Fruit fly (Drosophila melanogaster) whole organism, adult: ENCODE data around the gene Pif2.

Source experiments
- CG11617 ChIP-seq: fragments of 200-800 bp; sonication (Bioruptor generic); optimal IDR thresholded peaks from 2 replicates; lab custom pipeline; 2017; ENCODE audit warnings: mild to moderate bottlenecking, missing biosample characterization, missing genetic modification reagents, missing genetic modification characterization
- CG14711 ChIP-seq: fragments of 200-800 bp; sonication (Bioruptor generic); optimal IDR thresholded peaks from 2 replicates; lab custom pipeline; 2018; ENCODE audit warnings: missing biosample characterization, mild to moderate bottlenecking, missing genetic modification characterization, moderate library complexity
- CG1620 ChIP-seq: fragments of 200-800 bp; sonication (Bioruptor generic); optimal IDR thresholded peaks from 2 replicates; lab custom pipeline; 2016; ENCODE audit warnings: missing biosample characterization, missing genetic modification characterization
- CG5204 ChIP-seq: fragments of 200-800 bp; sonication (Bioruptor generic); optimal IDR thresholded peaks from 2 replicates; lab custom pipeline; 2016; ENCODE audit warnings: missing biosample characterization, missing genetic modification characterization
- CG7045 ChIP-seq: fragments of 200-800 bp; sonication (Bioruptor generic); optimal IDR thresholded peaks from 2 replicates; lab custom pipeline; 2017; ENCODE audit warnings: missing biosample characterization, mild to moderate bottlenecking, missing genetic modification characterization
- Clk ChIP-seq: fragments of 200-800 bp; sonication (Bioruptor generic); optimal IDR thresholded peaks from 2 replicates; lab custom pipeline; 2017; ENCODE audit warnings: missing biosample characterization, missing genetic modification characterization
- Crg-1 ChIP-seq: fragments of 200-800 bp; sonication (Bioruptor generic); optimal IDR thresholded peaks from 2 replicates; lab custom pipeline; 2016; ENCODE audit warnings: missing biosample characterization, missing genetic modification characterization
- Hr96 ChIP-seq: fragments of 200-800 bp; sonication (Bioruptor generic); optimal IDR thresholded peaks from 2 replicates; lab custom pipeline; 2016; ENCODE audit warnings: missing biosample characterization, missing genetic modification characterization
- Mnt ChIP-seq: fragments of 200-800 bp; sonication (Bioruptor generic); optimal IDR thresholded peaks from 2 replicates; lab custom pipeline; 2016; ENCODE audit warnings: missing biosample characterization, mild to moderate bottlenecking, missing genetic modification characterization
- bab1 ChIP-seq: fragments of 200-800 bp; sonication (Bioruptor generic); optimal IDR thresholded peaks from 3 replicates; lab custom pipeline; 2019; ENCODE audit warnings: missing biosample characterization, mild to moderate bottlenecking, missing genetic modification characterization, moderate library complexity
- cic ChIP-seq: fragments of 200-800 bp; sonication (Bioruptor generic); optimal IDR thresholded peaks from 2 replicates; lab custom pipeline; 2017; ENCODE audit warnings: missing biosample characterization, mild to moderate bottlenecking, missing genetic modification characterization, moderate library complexity
- cnc ChIP-seq, 2 experiments: fragments of >200 bp; optimal IDR thresholded peaks; 2 replicates each; lab custom pipeline; 2017
- kay ChIP-seq: fragments of 200-800 bp; sonication (Bioruptor generic); peaks from one replicate; lab custom pipeline; 2016; ENCODE audit warnings: missing biosample characterization, missing genetic modification characterization, borderline replicate concordance
- ovo ChIP-seq: fragments of 200-800 bp; sonication (Bioruptor generic); optimal IDR thresholded peaks from 2 replicates; lab custom pipeline; 2016; ENCODE audit warnings: missing biosample characterization, missing genetic modification characterization
- pad ChIP-seq: fragments of 200-800 bp; sonication (Bioruptor generic); optimal IDR thresholded peaks from 3 replicates; lab custom pipeline; 2017; ENCODE audit warnings: missing biosample characterization, missing genetic modification characterization, mild to moderate bottlenecking, moderate library complexity, missing genetic modification reagents
- toe ChIP-seq: fragments of 200-800 bp; sonication (Bioruptor generic); optimal IDR thresholded peaks from 2 replicates; lab custom pipeline; 2016; ENCODE audit warnings: missing biosample characterization, missing genetic modification characterization

Pif2 gene

dm6 chr3R:6593068-6593567 is 44.3 kb downstream of the Pif2 start, which contains the start of gene dpr11:
TSS of gene dpr11 (minus strand) at chr3R:6593330.
- TF ChIP-seq CG1620 (GFP tag; lab: Kevin White, UChicago) (no peak), CG7045 (GFP tag; lab: Kevin White, UChicago) (no peak), Mnt (no peak), ovo (GFP tag; lab: Kevin White, UChicago) (no peak), Crg-1 (no peak), CG14711 (no peak), CG11617 (GFP tag; lab: Kevin White, UChicago) (no peak)

DNA sequence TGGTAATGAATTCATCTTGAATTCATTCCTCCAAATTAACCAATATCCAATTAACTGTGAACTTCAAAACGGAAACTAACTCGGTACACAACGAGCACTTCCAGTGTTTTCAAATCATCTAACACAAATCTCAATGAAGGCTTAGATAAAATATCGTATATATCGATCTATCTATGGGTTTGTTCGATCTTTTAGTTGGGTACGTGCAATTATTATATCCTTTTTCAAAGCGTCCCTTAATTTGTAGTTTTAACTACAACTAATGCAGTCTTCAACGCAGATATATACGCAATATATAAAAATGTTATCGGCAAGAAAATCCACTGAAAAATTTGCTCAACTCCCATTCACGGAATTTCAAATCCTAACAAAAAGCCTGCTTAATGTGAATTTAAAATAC is 49.1 kb downstream of the Pif2 start, which contains the start of gene CG1138:
TSS of gene CG1138 (minus strand) at position 101 of the 400 bp plus-strand sequence.
- TF ChIP-seq Hr96 (GFP tag; lab: Kevin White, UChicago) = no peak
- no peak for TF ChIP-seq Crg-1
- no peak for TF ChIP-seq ovo (GFP tag; lab: Kevin White, UChicago)
- TF ChIP-seq CG1620 (GFP tag; lab: Kevin White, UChicago) = no peak
- no peak for TF ChIP-seq pad (GFP tag; lab: Kevin White, UChicago)
- no peak for TF ChIP-seq cnc (optimal IDR thresholded peaks at IDR 0.05; lab: Kevin White, UChicago)
- TF ChIP-seq cic (GFP tag; lab: Kevin White, UChicago) = no peak
- no peak for TF ChIP-seq bab1 (GFP tag; lab: Kevin White, UChicago)
- no peak for TF ChIP-seq CG7045 (GFP tag; lab: Kevin White, UChicago)
- no peak for TF ChIP-seq CG5204
- TF ChIP-seq Mnt = no peak
- no peak for TF ChIP-seq Clk (GFP tag; lab: Kevin White, UChicago)
- TF ChIP-seq toe = no peak
- TF ChIP-seq kay (GFP tag; lab: Kevin White, UChicago) = no peak
- no peak for TF ChIP-seq CG11617 (GFP tag; lab: Kevin White, UChicago)
